Worm (Caenorhabditis elegans): Measurements from ENCODE around the gene ZK381.2.

DNA sequence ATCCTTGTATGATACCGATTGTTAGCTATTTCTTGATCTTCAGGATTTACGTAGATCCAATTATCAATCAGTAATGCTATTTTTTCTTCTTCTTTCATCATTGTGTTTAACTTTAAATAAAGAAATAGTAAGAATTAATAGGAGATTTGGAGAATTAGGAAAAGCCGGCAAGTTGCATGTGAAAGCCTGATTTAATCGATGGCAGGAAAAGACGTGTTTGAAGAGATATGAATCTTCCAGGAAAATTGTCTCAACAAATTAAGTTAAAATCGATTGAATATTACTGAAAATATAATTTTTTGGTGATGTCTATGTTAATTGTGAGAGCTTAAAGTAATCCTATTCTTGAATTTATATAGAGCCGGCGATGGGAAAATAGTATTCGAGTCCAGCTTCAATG is 5.9 kb downstream of the ZK381.2 start, which contains the start of gene ZK381.62:
- TF ChIP-seq snpc-4 (tag; optimal IDR thresholded peaks at IDR 0.05) (no peak), skn-1 (tag; optimal IDR thresholded peaks at IDR 0.05) (no peak), lin-15B (tag; optimal IDR thresholded peaks at IDR 0.05) (no peak), nhr-76 (tag; optimal IDR thresholded peaks at IDR 0.05) (no peak), ceh-82 (tag; optimal IDR thresholded peaks at IDR 0.05) (no peak), ceh-90 (tag; optimal IDR thresholded peaks at IDR 0.05) (no peak), egl-27 (tag; optimal IDR thresholded peaks at IDR 0.05) (no peak), ama-1 (optimal IDR thresholded peaks at IDR 0.05) (no peak), fos-1 (tag; optimal IDR thresholded peaks at IDR 0.05) (no peak), mab-9 (GFP tag; IDR thresholded peaks at IDR 0.05) (no peak), jun-1 (tag; optimal IDR thresholded peaks at IDR 0.05) (no peak), unc-86 (tag; optimal IDR thresholded peaks at IDR 0.05) (no peak)

Data from whole organism, L1 larva.